Worm (Caenorhabditis elegans) whole organism, L1 larva: ENCODE data around the gene F57B9.8.

Experiments used
- C04F5.9 ChIP-seq: sonication (generic microtip); optimal IDR thresholded peaks from 2 replicates; lab custom pipeline; 2016; ENCODE audit warnings: missing genetic modification characterization, missing compliant biosample characterization
- F16B12.6 ChIP-seq: fragments of 150-350 bp; optimal IDR thresholded peaks from 2 replicates; lab custom pipeline; 2014; ENCODE audit warnings: missing biosample characterization, missing genetic modification characterization
- aha-1 ChIP-seq: fragments of 150-350 bp; optimal IDR thresholded peaks from 2 replicates; lab custom pipeline; 2014; ENCODE audit warnings: missing biosample characterization, missing genetic modification characterization
- aly-2 ChIP-seq: fragments of 150-350 bp; optimal IDR thresholded peaks from 2 replicates; lab custom pipeline; 2014; ENCODE audit warnings: missing biosample characterization, missing genetic modification characterization
- blmp-1 ChIP-seq: fragments of 150-350 bp; optimal IDR thresholded peaks from 2 replicates; lab custom pipeline; 2014; ENCODE audit warnings: missing biosample characterization, missing genetic modification characterization
- ceh-82 ChIP-seq, 3 experiments: fragments of 150-350 bp in 1 of 3; sonication (generic microtip) in 2 of 3; optimal IDR thresholded peaks; 2 replicates each; lab custom pipeline; 2014 to 2017; ENCODE audit warnings: missing biosample characterization in 3 of 3, missing genetic modification characterization in 3 of 3
- dpl-1 ChIP-seq, 3 experiments: fragments of 150-350 bp in 2 of 3; sonication (generic microtip) in 1 of 3; optimal IDR thresholded peaks; 2 replicates each; lab custom pipeline; 2014 to 2017; ENCODE audit warnings: missing biosample characterization in 3 of 3, missing genetic modification characterization in 3 of 3, missing genetic modification reagents in 3 of 3
- efl-1 ChIP-seq, 4 experiments: fragments of 150-350 bp; optimal IDR thresholded peaks in 3 of 4; peaks in 1 of 4; 1 replicate in 1 of 4; 2 replicates in 3 of 4; lab custom pipeline; 2014; ENCODE audit warnings: missing biosample characterization in 2 of 4, missing genetic modification characterization in 2 of 4, missing genetic modification reagents in 2 of 4
- egl-27 ChIP-seq, 2 experiments: fragments of 150-350 bp in 1 of 2; sonication (generic microtip); optimal IDR thresholded peaks; 3 replicates each; lab custom pipeline; 2017 to 2018; ENCODE audit warnings: missing biosample characterization in 2 of 2, missing genetic modification characterization in 2 of 2, missing genetic modification reagents in 2 of 2
- ets-5 ChIP-seq: fragments of 200-800 bp; sonication (Bioruptor generic); IDR thresholded peaks from 2 replicates; pipeline ENCODE4 v1.3.6; 2022; ENCODE audit warnings: missing genetic modification characterization, missing compliant biosample characterization
- fkh-10 ChIP-seq: sonication (generic microtip); optimal IDR thresholded peaks from 2 replicates; lab custom pipeline; 2017; ENCODE audit warnings: missing biosample characterization, missing genetic modification reagents, missing genetic modification characterization
- fkh-4 ChIP-seq: sonication (generic microtip); optimal IDR thresholded peaks from 2 replicates; lab custom pipeline; 2016; ENCODE audit warnings: missing compliant biosample characterization, missing genetic modification characterization, borderline replicate concordance
- fkh-8 ChIP-seq: sonication (generic microtip); optimal IDR thresholded peaks from 2 replicates; lab custom pipeline; 2016; ENCODE audit warnings: mild to moderate bottlenecking, missing genetic modification characterization, missing compliant biosample characterization
- fos-1 ChIP-seq: fragments of 150-350 bp; optimal IDR thresholded peaks from 2 replicates; lab custom pipeline; 2014; ENCODE audit warnings: missing biosample characterization, missing genetic modification characterization
- grh-1 ChIP-seq: fragments of 200-800 bp; sonication (Bioruptor generic); IDR thresholded peaks from 2 replicates; pipeline ENCODE4 v1.3.6; 2022; ENCODE audit warnings: missing genetic modification reagents, missing genetic modification characterization, missing compliant biosample characterization
- hlh-17 ChIP-seq: fragments of 200-800 bp; sonication (Bioruptor generic); optimal IDR thresholded peaks from 2 replicates; lab custom pipeline; 2018; ENCODE audit warnings: missing genetic modification characterization, mild to moderate bottlenecking, missing compliant biosample characterization, moderate library complexity, borderline replicate concordance
- hlh-4 ChIP-seq: sonication (generic microtip); optimal IDR thresholded peaks from 2 replicates; lab custom pipeline; 2016; ENCODE audit warnings: mild to moderate bottlenecking, missing genetic modification characterization, missing compliant biosample characterization
- isw-1 ChIP-seq: fragments of 200-800 bp; sonication (Bioruptor generic); IDR thresholded peaks from 2 replicates; pipeline ENCODE4 v1.3.6; 2022; ENCODE audit warnings: missing genetic modification characterization, missing compliant biosample characterization
- lin-14 ChIP-seq: fragments of 200-800 bp; sonication (Bioruptor generic); optimal IDR thresholded peaks from 2 replicates; lab custom pipeline; 2018; ENCODE audit warnings: mild to moderate bottlenecking, missing genetic modification characterization, moderate library complexity, missing compliant biosample characterization
- lsy-2 ChIP-seq, 2 experiments: fragments of 150-350 bp; optimal IDR thresholded peaks; 2 replicates each; lab custom pipeline; 2014; ENCODE audit warnings: missing biosample characterization in 2 of 2, missing genetic modification characterization in 2 of 2
- mab-9 ChIP-seq: fragments of 200-800 bp; sonication (Bioruptor generic); IDR thresholded peaks from 2 replicates; pipeline ENCODE4 v1.3.6; 2022; ENCODE audit warnings: missing genetic modification reagents, missing genetic modification characterization, missing compliant biosample characterization
- mef-2 ChIP-seq: fragments of 150-350 bp; optimal IDR thresholded peaks from 2 replicates; lab custom pipeline; 2014; ENCODE audit warnings: missing biosample characterization, missing genetic modification characterization
- mep-1 ChIP-seq: fragments of 150-350 bp; optimal IDR thresholded peaks from 2 replicates; lab custom pipeline; 2014; ENCODE audit warnings: missing biosample characterization, missing genetic modification characterization
- nhr-12 ChIP-seq: sonication (generic microtip); optimal IDR thresholded peaks from 2 replicates; lab custom pipeline; 2017; ENCODE audit warnings: missing biosample characterization, missing genetic modification characterization
- nhr-19 ChIP-seq: fragments of 200-800 bp; sonication (Bioruptor generic); conservative IDR thresholded peaks from 2 replicates; pipeline ENCODE4 v1.3.6; 2022; ENCODE audit warnings: missing genetic modification characterization, missing compliant biosample characterization
- nhr-237 ChIP-seq: fragments of 150-350 bp; optimal IDR thresholded peaks from 2 replicates; lab custom pipeline; 2014; ENCODE audit warnings: missing biosample characterization, missing genetic modification characterization
- nhr-28 ChIP-seq: fragments of 150-350 bp; optimal IDR thresholded peaks from 2 replicates; lab custom pipeline; 2014; ENCODE audit warnings: missing biosample characterization, missing genetic modification characterization
- nhr-76 ChIP-seq: sonication (generic microtip); optimal IDR thresholded peaks from 2 replicates; lab custom pipeline; 2017; ENCODE audit warnings: missing biosample characterization, missing genetic modification characterization
- nhr-77 ChIP-seq: fragments of 150-350 bp; optimal IDR thresholded peaks from 2 replicates; lab custom pipeline; 2014; ENCODE audit warnings: missing biosample characterization, missing genetic modification characterization
- nhr-84 ChIP-seq: sonication (generic microtip); optimal IDR thresholded peaks from 2 replicates; lab custom pipeline; 2017; ENCODE audit warnings: missing biosample characterization, missing genetic modification characterization
- nhr-85 ChIP-seq: sonication (generic microtip); peaks from one replicate; lab custom pipeline; 2016; ENCODE audit warnings: missing genetic modification characterization, inconsistent platforms, missing compliant biosample characterization
- nhr-90 ChIP-seq: sonication (generic microtip); optimal IDR thresholded peaks from 2 replicates; lab custom pipeline; 2016; ENCODE audit warnings: mild to moderate bottlenecking, missing genetic modification characterization, missing compliant biosample characterization; ENCODE audit not compliant: poor library complexity
- pag-3 ChIP-seq: sonication (generic microtip); optimal IDR thresholded peaks from 2 replicates; lab custom pipeline; 2017; ENCODE audit warnings: missing genetic modification characterization, mild to moderate bottlenecking, missing compliant biosample characterization, antibody characterized with exemption, borderline replicate concordance; ENCODE audit not compliant: insufficient read depth
- pax-3 ChIP-seq: fragments of 200-800 bp; sonication (Bioruptor generic); optimal IDR thresholded peaks from 2 replicates; lab custom pipeline; 2018; ENCODE audit warnings: mild to moderate bottlenecking, missing genetic modification characterization, moderate library complexity, missing compliant biosample characterization
- pqm-1 ChIP-seq: sonication (generic microtip); optimal IDR thresholded peaks from 3 replicates; lab custom pipeline; 2017; ENCODE audit warnings: missing biosample characterization, missing genetic modification characterization
- snpc-4 ChIP-seq: fragments of 150-350 bp; optimal IDR thresholded peaks from 2 replicates; lab custom pipeline; 2014; ENCODE audit warnings: missing biosample characterization, missing genetic modification characterization
- sox-4 ChIP-seq: sonication (generic microtip); optimal IDR thresholded peaks from 2 replicates; lab custom pipeline; 2016; ENCODE audit warnings: missing genetic modification characterization, missing compliant biosample characterization
- sup-37 ChIP-seq: fragments of 200-800 bp; sonication (Bioruptor generic); optimal IDR thresholded peaks from 2 replicates; lab custom pipeline; 2018; ENCODE audit warnings: mild to moderate bottlenecking, missing genetic modification characterization, missing compliant biosample characterization
- swsn-7 ChIP-seq: sonication (generic microtip); optimal IDR thresholded peaks from 2 replicates; lab custom pipeline; 2016; ENCODE audit warnings: missing genetic modification characterization, missing compliant biosample characterization
- unc-86 ChIP-seq: sonication (generic microtip); optimal IDR thresholded peaks from 2 replicates; lab custom pipeline; 2016; ENCODE audit warnings: missing genetic modification characterization, missing compliant biosample characterization
- unc-98 ChIP-seq: fragments of 200-800 bp; sonication (Bioruptor generic); IDR thresholded peaks from 2 replicates; pipeline ENCODE4 v1.3.6; 2022; ENCODE audit warnings: missing genetic modification characterization, missing compliant biosample characterization
- ztf-4 ChIP-seq: fragments of 150-350 bp; optimal IDR thresholded peaks from 2 replicates; lab custom pipeline; 2014; ENCODE audit warnings: missing biosample characterization, missing genetic modification characterization

Gene F57B9.8

ce11 chrIII:6945747-6946146 is 10.6 kb upstream of the F57B9.8 start, which contains the start of gene abu-13:
abu-13 (minus strand) TSS chrIII:6945898.
- TF ChIP-seq pag-3 (no peak), lin-14 (GFP tag; lab: Kevin White, UChicago) (no peak), isw-1 (no peak), pax-3 (tag; lab: Kevin White, UChicago) (no peak), swsn-7 (tag; lab: Kevin White, UChicago) (no peak), sup-37 (GFP tag; lab: Kevin White, UChicago) (no peak), efl-1 (optimal IDR thresholded peaks at IDR 0.05; lab: Kevin White, UChicago) (no peak), efl-1 (GFP tag; optimal IDR thresholded peaks at IDR 0.05 in 1 of 2; lab: Kevin White, UChicago) (peak in 1 of 2 experiments; percentile 21), ets-5 (GFP tag; lab: Robert Waterston, UW) (no peak), unc-98 (GFP tag; lab: Robert Waterston, UW) (no peak), snpc-4 (tag; lab: Kevin White, UChicago) (no peak), mep-1 (no peak), C04F5.9 (tag; lab: Kevin White, UChicago) (no peak), nhr-84 (tag; lab: Kevin White, UChicago) (no peak), nhr-85 (tag; lab: Kevin White, UChicago) (peak; percentile 19), nhr-19 (GFP tag; lab: Robert Waterston, UW) (no peak), blmp-1 (tag; lab: Kevin White, UChicago) (peak; percentile 93)

- TF ChIP-seq efl-1 (optimal IDR thresholded peaks at IDR 0.05; lab: Kevin White, UChicago): no peak
- peak in 1 of 2 experiments; percentile 18 for TF ChIP-seq efl-1 (GFP tag; optimal IDR thresholded peaks at IDR 0.05 in 1 of 2; lab: Kevin White, UChicago)
- no peak for TF ChIP-seq nhr-77 (tag; lab: Kevin White, UChicago)
- TF ChIP-seq, all 84 proteins: peak for 1
These were observed 10.2 kb upstream of the F57B9.8 start for ce11 chrIII:6945319-6945718.

- TF ChIP-seq hlh-17 (no peak), mef-2 (tag; lab: Kevin White, UChicago) (no peak), ets-5 (GFP tag; lab: Robert Waterston, UW) (no peak), nhr-28 (tag; lab: Kevin White, UChicago) (no peak), hlh-4 (tag; lab: Kevin White, UChicago) (no peak), sox-4 (tag; lab: Kevin White, UChicago) (no peak), unc-98 (GFP tag; lab: Robert Waterston, UW) (no peak), unc-86 (no peak), aly-2 (no peak)
These were observed 4.4 kb upstream of the F57B9.8 start, which contains the start of gene F57B9.3 for ce11 chrIII:6939523-6939922. F57B9.3 (plus strand) TSS chrIII:6939823.

ce11 chrIII:6931896-6932295 is 3.2 kb downstream of the F57B9.8 start, which contains the start of gene byn-1:
byn-1 (plus strand) TSS chrIII:6932001.
- TF ChIP-seq lsy-2 (tag; optimal IDR thresholded peaks at IDR 0.05; lab: Kevin White, UChicago) (peak in 1 of 2 experiments; percentile 18), ztf-4 (tag; lab: Kevin White, UChicago) (no peak), nhr-237 (tag; lab: Kevin White, UChicago) (no peak), egl-27 (tag; optimal IDR thresholded peaks at IDR 0.05; lab: Kevin White, UChicago) (no peak)
- TF ChIP-seq, all 84 proteins: peak for 1

ce11 chrIII:6929558-6930167 is 5.5 kb downstream of the F57B9.8 start, which contains the start of gene inf-1:
inf-1 (plus strand) TSS chrIII:6930134.
- peak; percentile 54 for TF ChIP-seq lin-14 (GFP tag; lab: Kevin White, UChicago)
- TF ChIP-seq nhr-84 (tag; lab: Kevin White, UChicago): no peak
- no peak for TF ChIP-seq nhr-237 (tag; lab: Kevin White, UChicago)
- no peak for TF ChIP-seq C04F5.9 (tag; lab: Kevin White, UChicago)
- TF ChIP-seq fkh-10: no peak
- TF ChIP-seq F16B12.6 (tag; lab: Kevin White, UChicago): peak; percentile 16
- TF ChIP-seq nhr-85 (tag; lab: Kevin White, UChicago): peak; percentile 57
- TF ChIP-seq unc-86: no peak
- no peak for TF ChIP-seq fos-1 (tag; lab: Kevin White, UChicago)
- TF ChIP-seq nhr-90 (tag; lab: Kevin White, UChicago): no peak
- TF ChIP-seq fkh-4: no peak
- no peak for TF ChIP-seq nhr-77 (tag; lab: Kevin White, UChicago)
- no peak for TF ChIP-seq mab-9
- TF ChIP-seq nhr-12 (tag; lab: Kevin White, UChicago): no peak
- no peak for TF ChIP-seq grh-1 (GFP tag; lab: Robert Waterston, UW)
- peak; percentile 41 to 77 (median 61) for TF ChIP-seq dpl-1 (GFP tag; optimal IDR thresholded peaks at IDR 0.05; lab: Kevin White, UChicago)
- no peak for TF ChIP-seq aha-1 (tag; lab: Kevin White, UChicago)
- no peak for TF ChIP-seq aly-2
- TF ChIP-seq blmp-1 (tag; lab: Kevin White, UChicago): no peak
- TF ChIP-seq ceh-82 (tag; optimal IDR thresholded peaks at IDR 0.05; lab: Kevin White, UChicago): peak in 1 of 3 experiments; percentile 40
- peak; percentile 14 for TF ChIP-seq fkh-8 (tag; lab: Kevin White, UChicago)
- no peak for TF ChIP-seq nhr-76 (tag; lab: Kevin White, UChicago)
- no peak for TF ChIP-seq hlh-4 (tag; lab: Kevin White, UChicago)
- TF ChIP-seq pqm-1: no peak
- no peak for TF ChIP-seq sup-37 (GFP tag; lab: Kevin White, UChicago)
